Fruit fly (Drosophila melanogaster) whole organism, prepupa: Measurements from ENCODE around the gene CecB.

Source experiments
- CG11902 ChIP-seq: fragments of 200-800 bp; sonication (Bioruptor generic); optimal IDR thresholded peaks from 3 replicates; lab custom pipeline; 2016; ENCODE audit warnings: missing biosample characterization, missing genetic modification characterization
- CG16779 ChIP-seq: fragments of 200-800 bp; sonication (Bioruptor generic); optimal IDR thresholded peaks from 3 replicates; lab custom pipeline; 2017; ENCODE audit warnings: missing biosample characterization, mild to moderate bottlenecking, missing genetic modification characterization
- CG6276 ChIP-seq: fragments of 200-800 bp; sonication (Bioruptor generic); optimal IDR thresholded peaks from 2 replicates; lab custom pipeline; 2017; ENCODE audit warnings: missing biosample characterization, mild to moderate bottlenecking, missing genetic modification characterization
- CG6854 ChIP-seq: fragments of 200-800 bp; sonication (Bioruptor generic); optimal IDR thresholded peaks from 2 replicates; lab custom pipeline; 2017; ENCODE audit warnings: missing biosample characterization, mild to moderate bottlenecking, missing genetic modification characterization
- CG8319 ChIP-seq: fragments of 200-800 bp; sonication (Bioruptor generic); optimal IDR thresholded peaks from 3 replicates; lab custom pipeline; 2016; ENCODE audit warnings: missing biosample characterization, missing genetic modification characterization
- Hr39 ChIP-seq: fragments of 200-800 bp; sonication (Bioruptor generic); optimal IDR thresholded peaks from 2 replicates; lab custom pipeline; 2016; ENCODE audit warnings: missing biosample characterization, missing genetic modification characterization
- Lpt ChIP-seq: fragments of 200-800 bp; sonication (Bioruptor generic); optimal IDR thresholded peaks from 3 replicates; lab custom pipeline; 2016; ENCODE audit warnings: missing biosample characterization, missing genetic modification characterization
- Sox102F ChIP-seq: fragments of 200-800 bp; sonication (Bioruptor generic); optimal IDR thresholded peaks from 2 replicates; lab custom pipeline; 2016; ENCODE audit warnings: missing biosample characterization, mild to moderate bottlenecking, missing genetic modification characterization
- acj6 ChIP-seq: fragments of 200-800 bp; sonication (Bioruptor generic); optimal IDR thresholded peaks from 3 replicates; lab custom pipeline; 2016; ENCODE audit warnings: missing biosample characterization, missing genetic modification characterization
- eg ChIP-seq: fragments of 200-800 bp; sonication (Bioruptor generic); IDR thresholded peaks from 3 replicates; pipeline ENCODE4 v1.3.6; 2022; ENCODE audit warnings: missing biosample characterization, missing genetic modification characterization
- esn ChIP-seq: fragments of 200-800 bp; sonication (Bioruptor generic); optimal IDR thresholded peaks from 2 replicates; lab custom pipeline; 2016; ENCODE audit warnings: missing biosample characterization, mild to moderate bottlenecking, missing genetic modification characterization, moderate library complexity
- fd59A ChIP-seq: fragments of 200-800 bp; sonication (Bioruptor generic); optimal IDR thresholded peaks from 2 replicates; lab custom pipeline; 2017; ENCODE audit warnings: missing biosample characterization, mild to moderate bottlenecking, missing genetic modification characterization, missing genetic modification reagents
- lz ChIP-seq: fragments of 200-800 bp; sonication (Bioruptor generic); optimal IDR thresholded peaks from 3 replicates; lab custom pipeline; 2016; ENCODE audit warnings: missing biosample characterization, missing genetic modification characterization

- no peak for TF ChIP-seq CG16779 (tag; lab: Kevin White, UChicago)
- no peak for TF ChIP-seq CG6854 (GFP tag; lab: Kevin White, UChicago)
- no peak for TF ChIP-seq CG6276 (GFP tag; lab: Kevin White, UChicago)
- TF ChIP-seq fd59A (GFP tag; lab: Kevin White, UChicago), result no peak
- no peak for TF ChIP-seq Lpt (GFP tag; lab: Kevin White, UChicago)
- no peak for TF ChIP-seq CG8319
- no peak for TF ChIP-seq eg
- no peak for TF ChIP-seq Hr39 (GFP tag; lab: Kevin White, UChicago)
- no peak for TF ChIP-seq esn (GFP tag; lab: Kevin White, UChicago)
- TF ChIP-seq CG11902 (GFP tag; lab: Kevin White, UChicago), result no peak
- TF ChIP-seq lz, result no peak
- no peak for TF ChIP-seq Sox102F (GFP tag; lab: Kevin White, UChicago)
- no peak for TF ChIP-seq acj6
These were observed 1.7 kb downstream of the CecB start, which contains the start of gene CecA2 for dm6 chr3R:30211856-30212255.
